Worm (Caenorhabditis elegans): ENCODE results near the gene C45B11.9.

- TF ChIP-seq efl-1 (GFP tag; optimal IDR thresholded peaks at IDR 0.05) (no peak), ama-1 (optimal IDR thresholded peaks at IDR 0.05) (no peak), ama-1 (GFP tag; optimal IDR thresholded peaks at IDR 0.05) (no peak), nhr-120 (GFP tag; IDR thresholded peaks at IDR 0.05) (no peak), F10E7.11 (tag; optimal IDR thresholded peaks at IDR 0.05) (no peak), hmg-20 (GFP tag; IDR thresholded peaks at IDR 0.05) (no peak), ztf-3 (GFP tag; optimal IDR thresholded peaks at IDR 0.05) (no peak)
Observed at ce11 chrV:11016846-11017553, 23.1 kb upstream of the C45B11.9 start.
